Fruit fly (Drosophila melanogaster): Measurements from ENCODE around the gene CG43056.

CG43056 gene

dm6 chr2L:4393842-4394421 is 43.7 kb upstream of the CG43056 start, which contains the start of gene CG3652 (continued):
- TF ChIP-seq CG15601 (tag; optimal IDR thresholded peaks at IDR 0.05) (no peak), CG6765 (GFP tag; optimal IDR thresholded peaks at IDR 0.05) (no peak), nom (GFP tag; optimal IDR thresholded peaks at IDR 0.05) (no peak), bcd (GFP tag; optimal IDR thresholded peaks at IDR 0.05) (no peak), Xrp1 (GFP tag; IDR thresholded peaks at IDR 0.05) (no peak), CG7963 (GFP tag; IDR thresholded peaks at IDR 0.05; ENCODE audit: partially characterized antibody) (no peak), CG30020 (tag; optimal IDR thresholded peaks at IDR 0.05) (peak; percentile 53), jigr1 (GFP tag; IDR thresholded peaks at IDR 0.05) (no peak), CG14667 (GFP tag; IDR thresholded peaks at IDR 0.05) (no peak), nau (GFP tag; optimal IDR thresholded peaks at IDR 0.05) (no peak), chm (GFP tag; IDR thresholded peaks at IDR 0.05) (no peak), CG6683 (GFP tag; optimal IDR thresholded peaks at IDR 0.05) (no peak), gfzf (GFP tag; optimal IDR thresholded peaks at IDR 0.05) (peak; percentile 67), esg (GFP tag; conservative IDR thresholded peaks at IDR 0.05) (no peak), CG30431 (GFP tag; optimal IDR thresholded peaks at IDR 0.05) (no peak), ara (GFP tag; IDR thresholded peaks at IDR 0.05) (no peak), ato (GFP tag; IDR thresholded peaks at IDR 0.05; ENCODE audit: partially characterized antibody) (no peak), CG6791 (GFP tag; IDR thresholded peaks at IDR 0.05; ENCODE audit: partially characterized antibody) (peak; percentile 46; the same call in 1 of the 3 replicates), CG14860 (GFP tag; IDR thresholded peaks at IDR 0.05; ENCODE audit: partially characterized antibody) (no peak), nerfin-1 (tag; optimal IDR thresholded peaks at IDR 0.05) (no peak), CG1647 (GFP tag; optimal IDR thresholded peaks at IDR 0.05) (no peak), ci (GFP tag; IDR thresholded peaks at IDR 0.05) (no peak), Hmx (GFP tag; optimal IDR thresholded peaks at IDR 0.05) (no peak), CG10431 (GFP tag; optimal IDR thresholded peaks at IDR 0.05) (no peak), croc (GFP tag; conservative IDR thresholded peaks at IDR 0.05) (no peak), CG3838 (GFP tag; optimal IDR thresholded peaks at IDR 0.05) (peak; percentile 23), Asciz (GFP tag; optimal IDR thresholded peaks at IDR 0.05) (no peak), pan (optimal IDR thresholded peaks at IDR 0.05) (no peak), pan (GFP tag; optimal IDR thresholded peaks at IDR 0.05 in 1 of 2, IDR thresholded peaks at IDR 0.05 in 1 of 2) (no peak), danr (GFP tag; IDR thresholded peaks at IDR 0.05) (no peak), Hmr (GFP tag; optimal IDR thresholded peaks at IDR 0.05) (no peak), fu2 (GFP tag; optimal IDR thresholded peaks at IDR 0.05) (no peak), zen (tag; optimal IDR thresholded peaks at IDR 0.05) (peak; percentile 21), CG34376 (GFP tag; optimal IDR thresholded peaks at IDR 0.05) (no peak), so (GFP tag; IDR thresholded peaks at IDR 0.05) (no peak), da (GFP tag; optimal IDR thresholded peaks at IDR 0.05) (no peak), run (tag; optimal IDR thresholded peaks at IDR 0.05) (no peak), vvl (GFP tag; IDR thresholded peaks at IDR 0.05) (peak; percentile 48), dan (GFP tag; IDR thresholded peaks at IDR 0.05) (no peak), CG34224 (GFP tag; IDR thresholded peaks at IDR 0.05; ENCODE audit: partially characterized antibody) (peak; percentile 38; the same call in 1 of the 3 replicates), CG4730 (GFP tag; IDR thresholded peaks at IDR 0.05) (no peak), CG4404 (GFP tag; IDR thresholded peaks at IDR 0.05) (no peak), Dek (tag; optimal IDR thresholded peaks at IDR 0.05) (no peak), amos (GFP tag; IDR thresholded peaks at IDR 0.05; ENCODE audit: partially characterized antibody) (peak; percentile 43), CG2116 (GFP tag; optimal IDR thresholded peaks at IDR 0.05) (peak; percentile 71), crp (GFP tag; optimal IDR thresholded peaks at IDR 0.05) (peak in 1 of 2 experiments; percentile 50), slou (GFP tag; optimal IDR thresholded peaks at IDR 0.05) (peak; percentile 27), tio (GFP tag; optimal IDR thresholded peaks at IDR 0.05) (no peak), lola (GFP tag; optimal IDR thresholded peaks at IDR 0.05) (peak in 1 of 3 experiments; percentile 29), scrt (GFP tag; optimal IDR thresholded peaks at IDR 0.05) (no peak)

Measured in whole organism, embryonic.